Worm (Caenorhabditis elegans) whole organism, mixed stage, embryonic: ENCODE measurements around the gene clec-160.

Experiments used
- M03D4.4 ChIP-seq: sonication (generic microtip); optimal IDR thresholded peaks from 2 replicates; lab custom pipeline; 2017; ENCODE audit warnings: mild to moderate bottlenecking, missing genetic modification characterization, missing compliant biosample characterization
- bed-3 ChIP-seq: fragments of 200-800 bp; sonication (Bioruptor generic); optimal IDR thresholded peaks from 3 replicates; lab custom pipeline; 2018; ENCODE audit warnings: mild to moderate bottlenecking, missing genetic modification characterization, moderate library complexity, missing compliant biosample characterization
- blmp-1 ChIP-seq: fragments of 150-350 bp; optimal IDR thresholded peaks from 2 replicates; lab custom pipeline; 2014; ENCODE audit warnings: missing biosample characterization, missing genetic modification characterization
- ceh-83 ChIP-seq: fragments of 200-800 bp; sonication (Bioruptor generic); optimal IDR thresholded peaks from 2 replicates; lab custom pipeline; 2018; ENCODE audit warnings: mild to moderate bottlenecking, missing genetic modification characterization, missing compliant biosample characterization
- ces-1 ChIP-seq: fragments of 150-350 bp; optimal IDR thresholded peaks from 2 replicates; lab custom pipeline; 2014; ENCODE audit warnings: missing biosample characterization, missing genetic modification reagents, missing genetic modification characterization
- cnd-1 ChIP-seq: fragments of 200-800 bp; sonication (Bioruptor generic); optimal IDR thresholded peaks from 2 replicates; lab custom pipeline; 2018; ENCODE audit warnings: mild to moderate bottlenecking, missing genetic modification characterization, missing compliant biosample characterization
- drap-1 ChIP-seq: fragments of 200-800 bp; sonication (Bioruptor generic); optimal IDR thresholded peaks from 3 replicates; lab custom pipeline; 2018; ENCODE audit warnings: mild to moderate bottlenecking, missing genetic modification characterization, missing compliant biosample characterization
- elt-1 ChIP-seq: sonication (generic microtip); optimal IDR thresholded peaks from 2 replicates; lab custom pipeline; 2017; ENCODE audit warnings: missing genetic modification characterization, mild to moderate bottlenecking, missing compliant biosample characterization, antibody characterized with exemption, moderate library complexity, borderline replicate concordance; ENCODE audit not compliant: insufficient read depth
- elt-3 ChIP-seq: fragments of 150-350 bp; optimal IDR thresholded peaks from 2 replicates; lab custom pipeline; 2014; ENCODE audit warnings: missing biosample characterization, missing genetic modification characterization
- flh-1 ChIP-seq: fragments of 200-800 bp; sonication (Bioruptor generic); optimal IDR thresholded peaks from 2 replicates; lab custom pipeline; 2018; ENCODE audit warnings: mild to moderate bottlenecking, missing genetic modification characterization, moderate library complexity, missing compliant biosample characterization
- ham-2 ChIP-seq: fragments of 200-800 bp; sonication (Bioruptor generic); optimal IDR thresholded peaks from 2 replicates; lab custom pipeline; 2018; ENCODE audit warnings: mild to moderate bottlenecking, missing genetic modification characterization, missing compliant biosample characterization
- hlh-1 ChIP-seq: fragments of 150-350 bp; optimal IDR thresholded peaks from 2 replicates; lab custom pipeline; 2014; ENCODE audit warnings: missing biosample characterization, missing genetic modification reagents, missing genetic modification characterization
- lin-13 ChIP-seq: fragments of 150-350 bp; optimal IDR thresholded peaks from 2 replicates; lab custom pipeline; 2014; ENCODE audit warnings: missing biosample characterization, missing genetic modification characterization
- lin-32 ChIP-seq: fragments of 200-800 bp; sonication (Bioruptor generic); optimal IDR thresholded peaks from 2 replicates; lab custom pipeline; 2018; ENCODE audit warnings: mild to moderate bottlenecking, missing genetic modification characterization, missing compliant biosample characterization
- lsy-2 ChIP-seq: fragments of 150-350 bp; optimal IDR thresholded peaks from 2 replicates; lab custom pipeline; 2014; ENCODE audit warnings: missing biosample characterization, missing genetic modification characterization
- mep-1 ChIP-seq: fragments of 150-350 bp; optimal IDR thresholded peaks from 2 replicates; lab custom pipeline; 2017; ENCODE audit warnings: missing biosample characterization, missing genetic modification reagents, missing genetic modification characterization, inconsistent platforms
- mls-2 ChIP-seq: sonication (generic microtip); optimal IDR thresholded peaks from 2 replicates; lab custom pipeline; 2016; ENCODE audit warnings: mild to moderate bottlenecking, missing genetic modification characterization, moderate library complexity, missing compliant biosample characterization
- nhr-12 ChIP-seq: fragments of 150-350 bp; optimal IDR thresholded peaks from 2 replicates; lab custom pipeline; 2014; ENCODE audit warnings: missing biosample characterization, missing genetic modification characterization
- nhr-2 ChIP-seq: fragments of 150-350 bp; optimal IDR thresholded peaks from 2 replicates; lab custom pipeline; 2014; ENCODE audit warnings: missing biosample characterization, missing genetic modification characterization
- nhr-237 ChIP-seq: fragments of 150-350 bp; optimal IDR thresholded peaks from 2 replicates; lab custom pipeline; 2014; ENCODE audit warnings: missing biosample characterization, missing genetic modification characterization
- nhr-28 ChIP-seq: fragments of 150-350 bp; optimal IDR thresholded peaks from 2 replicates; lab custom pipeline; 2014; ENCODE audit warnings: missing biosample characterization, missing genetic modification characterization
- nhr-76 ChIP-seq: sonication (generic microtip); optimal IDR thresholded peaks from 2 replicates; lab custom pipeline; 2017; ENCODE audit warnings: missing biosample characterization, missing genetic modification characterization
- pha-4 ChIP-seq: fragments of 150-350 bp; optimal IDR thresholded peaks from 2 replicates; lab custom pipeline; 2018; ENCODE audit warnings: missing biosample characterization, missing genetic modification reagents, missing genetic modification characterization
- sem-2 ChIP-seq: fragments of 200-800 bp; sonication (Bioruptor generic); optimal IDR thresholded peaks from 2 replicates; lab custom pipeline; 2018; ENCODE audit warnings: mild to moderate bottlenecking, missing genetic modification characterization, missing compliant biosample characterization
- sptf-1 ChIP-seq: sonication (generic microtip); optimal IDR thresholded peaks from 2 replicates; lab custom pipeline; 2017; ENCODE audit warnings: mild to moderate bottlenecking, missing genetic modification characterization, moderate library complexity, missing compliant biosample characterization
- unc-39 ChIP-seq: fragments of 150-350 bp; optimal IDR thresholded peaks from 2 replicates; lab custom pipeline; 2014; ENCODE audit warnings: missing biosample characterization, missing genetic modification characterization
- unc-62 ChIP-seq: fragments of 150-350 bp; optimal IDR thresholded peaks from 2 replicates; lab custom pipeline; 2014; ENCODE audit warnings: missing biosample characterization, missing genetic modification reagents, missing genetic modification characterization
- zip-8 ChIP-seq: fragments of 150-350 bp; optimal IDR thresholded peaks from 2 replicates; lab custom pipeline; 2014; ENCODE audit warnings: missing biosample characterization, missing genetic modification characterization
- ztf-11 ChIP-seq: fragments of 150-350 bp; optimal IDR thresholded peaks from 2 replicates; lab custom pipeline; 2014; ENCODE audit warnings: missing biosample characterization, missing genetic modification characterization

The clec-160 gene

ce11 chrIII:8258045-8258444, 17.7 kb downstream of the clec-160 start, which contains the start of gene ncr-2:
ncr-2 (plus strand) TSS chrIII:8258345.
- TF ChIP-seq ceh-83 (GFP tag; lab: Kevin White, UChicago) (no peak), lsy-2 (no peak), blmp-1 (tag; lab: Kevin White, UChicago) (no peak), M03D4.4 (tag; lab: Kevin White, UChicago) (no peak), elt-3 (tag; lab: Kevin White, UChicago) (no peak), ces-1 (GFP tag; lab: Kevin White, UChicago) (no peak)

- no peak for TF ChIP-seq sptf-1 (tag; lab: Kevin White, UChicago)
- no peak for TF ChIP-seq nhr-28
- no peak for TF ChIP-seq mls-2
- no peak for TF ChIP-seq unc-62 (GFP tag; lab: Kevin White, UChicago)
- TF ChIP-seq lin-32 (GFP tag; lab: Kevin White, UChicago), result no peak
- TF ChIP-seq elt-1 (tag; lab: Kevin White, UChicago), result no peak
- no peak for TF ChIP-seq blmp-1 (tag; lab: Kevin White, UChicago)
- TF ChIP-seq, all 35 proteins: peak for 0
Measured at ce11 chrIII:8254938-8255337, 20.8 kb downstream of the clec-160 start, which contains the start of gene F09G8.5. F09G8.5 (plus strand) TSS chrIII:8254975.

- TF ChIP-seq flh-1 (GFP tag; lab: Kevin White, UChicago) (no peak), nhr-12 (tag; lab: Kevin White, UChicago) (no peak), ztf-11 (tag; lab: Kevin White, UChicago) (no peak), lin-13 (peak; percentile 83), ces-1 (GFP tag; lab: Kevin White, UChicago) (peak; percentile 42), mep-1 (tag; lab: Kevin White, UChicago) (peak; percentile 68), drap-1 (GFP tag; lab: Kevin White, UChicago) (peak; percentile 30), elt-3 (tag; lab: Kevin White, UChicago) (no peak), ceh-83 (GFP tag; lab: Kevin White, UChicago) (no peak), sptf-1 (tag; lab: Kevin White, UChicago) (no peak), pha-4 (tag; lab: Kevin White, UChicago) (peak; percentile 32), zip-8 (tag; lab: Kevin White, UChicago) (no peak), nhr-2 (tag; lab: Kevin White, UChicago) (no peak), sem-2 (GFP tag; lab: Kevin White, UChicago) (peak; percentile 18), unc-62 (GFP tag; lab: Kevin White, UChicago) (no peak), bed-3 (GFP tag; lab: Kevin White, UChicago) (peak; percentile 19), lsy-2 (peak; percentile 80), nhr-76 (no peak), nhr-237 (tag; lab: Kevin White, UChicago) (peak; percentile 58), cnd-1 (peak; percentile 59), hlh-1 (peak; percentile 12), unc-39 (tag; lab: Kevin White, UChicago) (no peak)
- TF ChIP-seq, all 35 proteins: peak for 11
Measured at ce11 chrIII:8250007-8250683, 25.6 kb downstream of the clec-160 start, which contains the start of gene knl-1. knl-1 (plus strand) TSS chrIII:8250632.

- TF ChIP-seq nhr-2 (tag; lab: Kevin White, UChicago), result no peak
- no peak for TF ChIP-seq blmp-1 (tag; lab: Kevin White, UChicago)
- TF ChIP-seq elt-1 (tag; lab: Kevin White, UChicago), result no peak
- no peak for TF ChIP-seq mep-1 (tag; lab: Kevin White, UChicago)
- TF ChIP-seq flh-1 (GFP tag; lab: Kevin White, UChicago), result no peak
- TF ChIP-seq nhr-12 (tag; lab: Kevin White, UChicago), result no peak
Measured at ce11 chrIII:8249381-8249780, 26.4 kb downstream of the clec-160 start, which contains the start of the genes C02F5.10 and C02F5.2. C02F5.10 (minus strand) TSS chrIII:8249481. C02F5.2 (plus strand) TSS chrIII:8249619.

ce11 chrIII:8247051-8247450, 28.7 kb downstream of the clec-160 start, which contains the start of gene C02F5.13:
C02F5.13 (plus strand) TSS chrIII:8247351.
- TF ChIP-seq elt-1 (tag; lab: Kevin White, UChicago) (no peak), mls-2 (no peak), unc-39 (tag; lab: Kevin White, UChicago) (no peak), ham-2 (no peak), lin-32 (GFP tag; lab: Kevin White, UChicago) (no peak), ceh-83 (GFP tag; lab: Kevin White, UChicago) (no peak), ztf-11 (tag; lab: Kevin White, UChicago) (no peak)
- TF ChIP-seq, all 35 proteins: peak for 0
